Worm (Caenorhabditis elegans) whole organism, late embryonic: ENCODE measurements around the gene C08G5.6.

Experiments
- ceh-19 ChIP-seq: fragments of 200-800 bp; sonication (Bioruptor generic); optimal IDR thresholded peaks from 2 replicates; lab custom pipeline; 2018; ENCODE audit warnings: mild to moderate bottlenecking, missing genetic modification characterization, missing compliant biosample characterization
- nhr-11 ChIP-seq: fragments of 150-350 bp; optimal IDR thresholded peaks from 2 replicates; lab custom pipeline; 2014; ENCODE audit warnings: missing biosample characterization, missing genetic modification characterization
- pha-4 ChIP-seq: fragments of 150-350 bp; optimal IDR thresholded peaks from 2 replicates; lab custom pipeline; 2018; ENCODE audit warnings: missing biosample characterization, missing genetic modification reagents, missing genetic modification characterization

DNA sequence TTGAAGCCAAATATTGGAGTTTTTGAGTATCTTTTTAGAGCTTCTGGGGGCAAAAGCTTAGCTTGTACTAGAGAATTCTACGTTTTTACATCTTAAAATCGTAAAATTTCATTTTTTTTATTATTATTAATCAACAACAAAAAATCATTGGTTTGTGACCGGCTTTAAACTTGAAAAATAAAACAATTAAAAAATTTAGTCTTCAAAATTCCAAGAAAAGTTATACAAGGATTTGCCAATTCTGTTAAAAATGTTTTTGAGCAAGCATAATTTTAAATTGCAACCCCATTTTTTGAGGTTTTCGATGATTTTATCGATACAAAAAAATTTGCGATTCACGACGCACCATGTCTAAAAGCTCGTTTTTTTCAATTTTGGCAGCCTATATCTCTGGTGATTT, 13.1 kb upstream of the C08G5.6 start:
- no peak for TF ChIP-seq pha-4 (tag; lab: Kevin White, UChicago)
- no peak for TF ChIP-seq ceh-19 (GFP tag; lab: Kevin White, UChicago)
- no peak for TF ChIP-seq nhr-11
